Fruit fly (Drosophila melanogaster) whole organism, pupa: ENCODE data around the gene mbo.
A peak's percentile ranks its signal among the peaks of the same experiment; 100 is the strongest.

Experiments used
- CG10348 ChIP-seq: fragments of 200-800 bp; sonication (Bioruptor generic); IDR thresholded peaks from 2 replicates; pipeline ENCODE4 v1.3.6; 2022; ENCODE audit warnings: missing biosample characterization, missing genetic modification characterization
- CG12605 ChIP-seq: fragments of 200-800 bp; sonication (Bioruptor generic); IDR thresholded peaks from 2 replicates; pipeline ENCODE4 v1.3.6; 2022; ENCODE audit warnings: missing biosample characterization, missing genetic modification characterization
- CG13204 ChIP-seq: fragments of 200-800 bp; sonication (Bioruptor generic); optimal IDR thresholded peaks from 2 replicates; lab custom pipeline; 2018; ENCODE audit warnings: missing biosample characterization, mild to moderate bottlenecking, missing genetic modification characterization, moderate library complexity
- CG14655 ChIP-seq: fragments of 200-800 bp; sonication (Bioruptor generic); optimal IDR thresholded peaks from 3 replicates; lab custom pipeline; 2017; ENCODE audit warnings: mild to moderate bottlenecking, missing biosample characterization, missing genetic modification reagents, missing genetic modification characterization
- CG15710 ChIP-seq: fragments of 200-800 bp; sonication (Bioruptor generic); optimal IDR thresholded peaks from 2 replicates; lab custom pipeline; 2018; ENCODE audit warnings: missing biosample characterization, mild to moderate bottlenecking, missing genetic modification characterization, moderate library complexity
- CG17806 ChIP-seq: fragments of 200-800 bp; sonication (Bioruptor generic); optimal IDR thresholded peaks from 2 replicates; lab custom pipeline; 2018; ENCODE audit warnings: missing biosample characterization, mild to moderate bottlenecking, missing genetic modification characterization, moderate library complexity
- CG32121 ChIP-seq: fragments of 200-800 bp; sonication (Bioruptor generic); IDR thresholded peaks from 2 replicates; pipeline ENCODE4 v1.3.6; 2022; ENCODE audit warnings: missing biosample characterization, missing genetic modification characterization
- CG34367 ChIP-seq: fragments of 200-800 bp; sonication (Bioruptor generic); optimal IDR thresholded peaks from 2 replicates; lab custom pipeline; 2018; ENCODE audit warnings: missing biosample characterization, mild to moderate bottlenecking, missing genetic modification characterization
- CG4496 ChIP-seq: fragments of 200-800 bp; sonication (Bioruptor generic); IDR thresholded peaks from 3 replicates; pipeline ENCODE4 v1.3.6; 2022; ENCODE audit warnings: missing biosample characterization, missing genetic modification characterization
- CG8159 ChIP-seq: fragments of 200-800 bp; sonication (Bioruptor generic); optimal IDR thresholded peaks from 3 replicates; lab custom pipeline; 2018; ENCODE audit warnings: missing biosample characterization, mild to moderate bottlenecking, missing genetic modification characterization, moderate library complexity
- CG8301 ChIP-seq: fragments of 200-800 bp; sonication (Bioruptor generic); optimal IDR thresholded peaks from 2 replicates; lab custom pipeline; 2018; ENCODE audit warnings: missing biosample characterization, mild to moderate bottlenecking, missing genetic modification characterization
- CG9948 ChIP-seq: fragments of 200-800 bp; sonication (Bioruptor generic); optimal IDR thresholded peaks from 2 replicates; lab custom pipeline; 2018; ENCODE audit warnings: missing biosample characterization, mild to moderate bottlenecking, missing genetic modification characterization, moderate library complexity
- D1 ChIP-seq: fragments of 200-800 bp; sonication (Bioruptor generic); optimal IDR thresholded peaks from 2 replicates; lab custom pipeline; 2018; ENCODE audit warnings: missing biosample characterization, mild to moderate bottlenecking, missing genetic modification characterization, moderate library complexity
- EcR ChIP-seq: fragments of 200-800 bp; sonication (Bioruptor generic); optimal IDR thresholded peaks from 3 replicates; lab custom pipeline; 2019; ENCODE audit warnings: missing biosample characterization, missing genetic modification characterization, mild to moderate bottlenecking, moderate library complexity, missing genetic modification reagents
- Ets98B ChIP-seq: fragments of 200-800 bp; sonication (Bioruptor generic); IDR thresholded peaks from 2 replicates; pipeline ENCODE4 v1.3.6; 2022; ENCODE audit warnings: missing biosample characterization, missing genetic modification characterization
- Pif1A ChIP-seq: fragments of 200-800 bp; sonication (Bioruptor generic); optimal IDR thresholded peaks from 3 replicates; lab custom pipeline; 2016; ENCODE audit warnings: missing biosample characterization, missing genetic modification characterization
- Pif1B ChIP-seq: fragments of 200-800 bp; sonication (Bioruptor generic); optimal IDR thresholded peaks from 3 replicates; lab custom pipeline; 2016; ENCODE audit warnings: missing biosample characterization, missing genetic modification characterization
- Snoo ChIP-seq: fragments of 200-800 bp; sonication (Bioruptor generic); optimal IDR thresholded peaks from 3 replicates; lab custom pipeline; 2017; ENCODE audit warnings: missing biosample characterization, mild to moderate bottlenecking, missing genetic modification characterization, inconsistent platforms
- fd96Ca ChIP-seq: fragments of 200-800 bp; sonication (Bioruptor generic); IDR thresholded peaks from 3 replicates; pipeline ENCODE4 v1.3.6; 2022; ENCODE audit warnings: missing biosample characterization, missing genetic modification characterization
- gl ChIP-seq: fragments of 200-800 bp; sonication (Bioruptor generic); optimal IDR thresholded peaks from 2 replicates; lab custom pipeline; 2018; ENCODE audit warnings: missing biosample characterization, mild to moderate bottlenecking, missing genetic modification characterization
- rn ChIP-seq: fragments of 200-800 bp; sonication (Bioruptor generic); IDR thresholded peaks from 2 replicates; pipeline ENCODE4 v1.3.6; 2022; ENCODE audit warnings: missing biosample characterization, missing genetic modification characterization

Gene mbo

DNA sequence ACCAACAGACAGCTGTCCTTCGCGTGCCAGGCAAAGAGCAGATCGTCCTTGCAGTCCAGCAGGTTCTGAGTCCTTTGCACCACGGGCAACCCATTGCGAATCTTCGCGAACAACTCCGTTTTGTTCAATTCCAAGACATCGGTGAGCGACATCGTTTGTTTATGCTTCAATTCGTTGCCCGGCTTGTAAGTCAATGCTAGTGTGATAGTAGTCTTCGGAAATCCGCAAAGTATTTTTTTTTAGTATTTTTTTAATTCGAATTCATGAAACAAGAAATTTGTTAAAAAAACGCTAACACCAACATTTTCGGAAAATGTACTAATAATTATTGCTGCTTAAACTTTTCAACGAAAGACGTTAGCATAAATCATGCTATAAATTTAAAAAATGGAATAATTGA is at the start of gene mbo:
Gene mbo (minus strand): TSS at position 203 of the 400 bp plus-strand sequence.
- TF ChIP-seq D1 (no peak), CG13204 (no peak), CG10348 (GFP tag; lab: Robert Waterston, UW) (no peak), CG32121 (GFP tag; lab: Robert Waterston, UW) (no peak), EcR (GFP tag; lab: Kevin White, UChicago) (no peak), CG14655 (no peak), CG34367 (tag; lab: Kevin White, UChicago) (no peak), Pif1B (GFP tag; lab: Kevin White, UChicago) (no peak), rn (no peak), fd96Ca (GFP tag; lab: Robert Waterston, UW) (no peak), CG8159 (tag; lab: Kevin White, UChicago) (no peak), CG15710 (tag; lab: Kevin White, UChicago) (no peak), Snoo (tag; lab: Kevin White, UChicago) (no peak), Pif1A (GFP tag; lab: Kevin White, UChicago) (no peak), CG12605 (GFP tag; lab: Robert Waterston, UW) (no peak), CG9948 (tag; lab: Kevin White, UChicago) (no peak), CG4496 (GFP tag; lab: Robert Waterston, UW) (no peak), gl (no peak), CG17806 (tag; lab: Kevin White, UChicago) (no peak), CG8301 (no peak)

dm6 chr3R:12727944-12728649 is 49.2 kb upstream of the mbo start:
- TF ChIP-seq CG14655: peak; percentile 10
- peak; percentile 7 for TF ChIP-seq Pif1A (GFP tag; lab: Kevin White, UChicago)
- TF ChIP-seq Snoo (tag; lab: Kevin White, UChicago): no peak
- TF ChIP-seq D1: no peak
- TF ChIP-seq fd96Ca (GFP tag; lab: Robert Waterston, UW): 0 out of 3 replicates have a peak, but pooled peaks have one; percentile 9
- peak; percentile 10 for TF ChIP-seq CG15710 (tag; lab: Kevin White, UChicago)
- TF ChIP-seq CG10348 (GFP tag; lab: Robert Waterston, UW): no peak
- TF ChIP-seq CG8159 (tag; lab: Kevin White, UChicago): peak; percentile 38
- peak; percentile 12 for TF ChIP-seq CG9948 (tag; lab: Kevin White, UChicago)
- TF ChIP-seq CG34367 (tag; lab: Kevin White, UChicago): peak; percentile 11
- TF ChIP-seq CG8301: no peak

- no peak for TF ChIP-seq CG10348 (GFP tag; lab: Robert Waterston, UW)
- TF ChIP-seq CG9948 (tag; lab: Kevin White, UChicago): no peak
- TF ChIP-seq CG12605 (GFP tag; lab: Robert Waterston, UW): no peak
- no peak for TF ChIP-seq CG15710 (tag; lab: Kevin White, UChicago)
These were observed 44.9 kb upstream of the mbo start for dm6 chr3R:12723759-12724158.

dm6 chr3R:12722392-12722914 is 43.6 kb upstream of the mbo start, which contains the start of gene Men:
Men (minus strand) TSS chr3R:12722442.
- TF ChIP-seq CG9948 (tag; lab: Kevin White, UChicago): peak; percentile 56
- no peak for TF ChIP-seq D1
- TF ChIP-seq CG4496 (GFP tag; lab: Robert Waterston, UW): peak; percentile 75
- TF ChIP-seq Pif1A (GFP tag; lab: Kevin White, UChicago): peak; percentile 41
- TF ChIP-seq CG15710 (tag; lab: Kevin White, UChicago): peak; percentile 68
- peak; percentile 47 for TF ChIP-seq CG8301
- peak; percentile 57 for TF ChIP-seq rn
- TF ChIP-seq Snoo (tag; lab: Kevin White, UChicago): peak; percentile 53
- TF ChIP-seq Pif1B (GFP tag; lab: Kevin White, UChicago): peak; percentile 3
- peak; percentile 28 for TF ChIP-seq CG17806 (tag; lab: Kevin White, UChicago)
- TF ChIP-seq CG13204: peak; percentile 52
- peak; percentile 60 for TF ChIP-seq CG14655
- peak; percentile 25; the same call in 1 of the 2 replicates for TF ChIP-seq Ets98B
- peak; percentile 45; the same call in 1 of the 2 replicates for TF ChIP-seq CG10348 (GFP tag; lab: Robert Waterston, UW)
- TF ChIP-seq CG12605 (GFP tag; lab: Robert Waterston, UW): 0 out of 2 replicates have a peak, but pooled peaks have one; percentile 33
- no peak for TF ChIP-seq gl
- no peak for TF ChIP-seq CG34367 (tag; lab: Kevin White, UChicago)
- peak; percentile 76 for TF ChIP-seq CG32121 (GFP tag; lab: Robert Waterston, UW)
- TF ChIP-seq CG8159 (tag; lab: Kevin White, UChicago): peak; percentile 65
- TF ChIP-seq EcR (GFP tag; lab: Kevin White, UChicago): no peak
- peak; percentile 47; the same call in 1 of the 3 replicates for TF ChIP-seq fd96Ca (GFP tag; lab: Robert Waterston, UW)

dm6 chr3R:12720344-12721200 is 41.7 kb upstream of the mbo start:
- TF ChIP-seq CG15710 (tag; lab: Kevin White, UChicago) (peak; percentile 18), CG14655 (peak; percentile 4), CG13204 (no peak)
